Worm (Caenorhabditis elegans) whole organism, L1 larva: ENCODE results near the gene F55C9.15.
"Not testable (repeated sequence)": the region's sequence is repeated elsewhere in the genome, so short reads cannot be mapped to it uniquely, and the experiment has no call there.

Experiments
- C16A3.4 ChIP-seq: fragments of 150-350 bp; optimal IDR thresholded peaks from 2 replicates; lab custom pipeline; 2014; ENCODE audit warnings: missing biosample characterization, missing genetic modification characterization
- F16B12.6 ChIP-seq: fragments of 150-350 bp; optimal IDR thresholded peaks from 2 replicates; lab custom pipeline; 2014; ENCODE audit warnings: missing biosample characterization, missing genetic modification characterization
- Y116A8C.19 ChIP-seq: sonication (generic microtip); optimal IDR thresholded peaks from 2 replicates; lab custom pipeline; 2016; ENCODE audit warnings: missing compliant biosample characterization, missing genetic modification characterization, borderline replicate concordance
- aha-1 ChIP-seq: fragments of 150-350 bp; optimal IDR thresholded peaks from 2 replicates; lab custom pipeline; 2014; ENCODE audit warnings: missing biosample characterization, missing genetic modification characterization
- aly-2 ChIP-seq: fragments of 150-350 bp; optimal IDR thresholded peaks from 2 replicates; lab custom pipeline; 2014; ENCODE audit warnings: missing biosample characterization, missing genetic modification characterization
- blmp-1 ChIP-seq: fragments of 150-350 bp; optimal IDR thresholded peaks from 2 replicates; lab custom pipeline; 2014; ENCODE audit warnings: missing biosample characterization, missing genetic modification characterization
- ceh-8 ChIP-seq: fragments of 200-800 bp; sonication (Bioruptor generic); optimal IDR thresholded peaks from 2 replicates; lab custom pipeline; 2018; ENCODE audit warnings: mild to moderate bottlenecking, missing genetic modification characterization, moderate library complexity, missing compliant biosample characterization
- ceh-90 ChIP-seq: sonication (generic microtip); optimal IDR thresholded peaks from 2 replicates; lab custom pipeline; 2016; ENCODE audit warnings: missing genetic modification characterization, missing compliant biosample characterization
- dpl-1 ChIP-seq, 3 experiments: fragments of 150-350 bp in 2 of 3; sonication (generic microtip) in 1 of 3; optimal IDR thresholded peaks; 2 replicates each; lab custom pipeline; 2014 to 2017; ENCODE audit warnings: missing biosample characterization in 3 of 3, missing genetic modification characterization in 3 of 3, missing genetic modification reagents in 3 of 3
- egl-27 ChIP-seq, 2 experiments: fragments of 150-350 bp in 1 of 2; sonication (generic microtip); optimal IDR thresholded peaks; 3 replicates each; lab custom pipeline; 2017 to 2018; ENCODE audit warnings: missing biosample characterization in 2 of 2, missing genetic modification characterization in 2 of 2, missing genetic modification reagents in 2 of 2
- elt-2 ChIP-seq: sonication (generic microtip); optimal IDR thresholded peaks from 2 replicates; lab custom pipeline; 2016; ENCODE audit warnings: missing genetic modification characterization, mild to moderate bottlenecking, inconsistent platforms, missing compliant biosample characterization, missing genetic modification reagents
- fkh-10 ChIP-seq: sonication (generic microtip); optimal IDR thresholded peaks from 2 replicates; lab custom pipeline; 2017; ENCODE audit warnings: missing biosample characterization, missing genetic modification reagents, missing genetic modification characterization
- fkh-4 ChIP-seq: sonication (generic microtip); optimal IDR thresholded peaks from 2 replicates; lab custom pipeline; 2016; ENCODE audit warnings: missing compliant biosample characterization, missing genetic modification characterization, borderline replicate concordance
- fkh-8 ChIP-seq: sonication (generic microtip); optimal IDR thresholded peaks from 2 replicates; lab custom pipeline; 2016; ENCODE audit warnings: mild to moderate bottlenecking, missing genetic modification characterization, missing compliant biosample characterization
- hlh-17 ChIP-seq: fragments of 200-800 bp; sonication (Bioruptor generic); optimal IDR thresholded peaks from 2 replicates; lab custom pipeline; 2018; ENCODE audit warnings: missing genetic modification characterization, mild to moderate bottlenecking, missing compliant biosample characterization, moderate library complexity, borderline replicate concordance
- hpl-2 ChIP-seq: fragments of 150-350 bp; optimal IDR thresholded peaks from 2 replicates; lab custom pipeline; 2014; ENCODE audit warnings: missing biosample characterization, missing genetic modification reagents, missing genetic modification characterization
- irx-1 ChIP-seq: sonication (generic microtip); optimal IDR thresholded peaks from 2 replicates; lab custom pipeline; 2016; ENCODE audit warnings: missing genetic modification characterization, missing compliant biosample characterization
- lin-13 ChIP-seq: fragments of 150-350 bp; optimal IDR thresholded peaks from 2 replicates; lab custom pipeline; 2014; ENCODE audit warnings: missing biosample characterization, missing genetic modification reagents, missing genetic modification characterization
- lin-14 ChIP-seq: fragments of 200-800 bp; sonication (Bioruptor generic); optimal IDR thresholded peaks from 2 replicates; lab custom pipeline; 2018; ENCODE audit warnings: mild to moderate bottlenecking, missing genetic modification characterization, moderate library complexity, missing compliant biosample characterization
- lin-15B ChIP-seq: fragments of 150-350 bp; sonication (generic microtip); optimal IDR thresholded peaks from 3 replicates; lab custom pipeline; 2014; ENCODE audit warnings: missing biosample characterization, missing genetic modification characterization
- lin-35 ChIP-seq, 2 experiments: fragments of 150-350 bp; optimal IDR thresholded peaks; 2 replicates each; lab custom pipeline; 2014; ENCODE audit warnings: missing biosample characterization in 2 of 2, missing genetic modification characterization in 2 of 2, missing genetic modification reagents in 2 of 2
- lir-3 ChIP-seq: sonication (generic microtip); optimal IDR thresholded peaks from 2 replicates; lab custom pipeline; 2016; ENCODE audit warnings: mild to moderate bottlenecking, missing genetic modification characterization, moderate library complexity, missing compliant biosample characterization; ENCODE audit not compliant: poor library complexity
- mab-9 ChIP-seq: fragments of 200-800 bp; sonication (Bioruptor generic); IDR thresholded peaks from 2 replicates; pipeline ENCODE4 v1.3.6; 2022; ENCODE audit warnings: missing genetic modification reagents, missing genetic modification characterization, missing compliant biosample characterization
- mdl-1 ChIP-seq, 2 experiments: fragments of 150-350 bp; optimal IDR thresholded peaks; 2 replicates each; lab custom pipeline; 2014 to 2017; ENCODE audit warnings: missing biosample characterization in 2 of 2, missing genetic modification characterization in 2 of 2, inconsistent platforms in 1 of 2
- nhr-28 ChIP-seq: fragments of 150-350 bp; optimal IDR thresholded peaks from 2 replicates; lab custom pipeline; 2014; ENCODE audit warnings: missing biosample characterization, missing genetic modification characterization
- nhr-77 ChIP-seq: fragments of 150-350 bp; optimal IDR thresholded peaks from 2 replicates; lab custom pipeline; 2014; ENCODE audit warnings: missing biosample characterization, missing genetic modification characterization
- nhr-84 ChIP-seq: sonication (generic microtip); optimal IDR thresholded peaks from 2 replicates; lab custom pipeline; 2017; ENCODE audit warnings: missing biosample characterization, missing genetic modification characterization
- nhr-85 ChIP-seq: sonication (generic microtip); peaks from one replicate; lab custom pipeline; 2016; ENCODE audit warnings: missing genetic modification characterization, inconsistent platforms, missing compliant biosample characterization
- nhr-90 ChIP-seq: sonication (generic microtip); optimal IDR thresholded peaks from 2 replicates; lab custom pipeline; 2016; ENCODE audit warnings: mild to moderate bottlenecking, missing genetic modification characterization, missing compliant biosample characterization; ENCODE audit not compliant: poor library complexity
- pag-3 ChIP-seq: sonication (generic microtip); optimal IDR thresholded peaks from 2 replicates; lab custom pipeline; 2017; ENCODE audit warnings: missing genetic modification characterization, mild to moderate bottlenecking, missing compliant biosample characterization, antibody characterized with exemption, borderline replicate concordance; ENCODE audit not compliant: insufficient read depth
- rnt-1 ChIP-seq: sonication (generic microtip); optimal IDR thresholded peaks from 2 replicates; lab custom pipeline; 2016; ENCODE audit warnings: mild to moderate bottlenecking, missing genetic modification characterization, moderate library complexity, missing compliant biosample characterization
- snpc-4 ChIP-seq: fragments of 150-350 bp; optimal IDR thresholded peaks from 2 replicates; lab custom pipeline; 2014; ENCODE audit warnings: missing biosample characterization, missing genetic modification characterization
- sox-4 ChIP-seq: sonication (generic microtip); optimal IDR thresholded peaks from 2 replicates; lab custom pipeline; 2016; ENCODE audit warnings: missing genetic modification characterization, missing compliant biosample characterization
- sptf-1 ChIP-seq: fragments of 150-350 bp; optimal IDR thresholded peaks from 2 replicates; lab custom pipeline; 2014; ENCODE audit warnings: missing biosample characterization, missing genetic modification characterization
- sup-37 ChIP-seq: fragments of 200-800 bp; sonication (Bioruptor generic); optimal IDR thresholded peaks from 2 replicates; lab custom pipeline; 2018; ENCODE audit warnings: mild to moderate bottlenecking, missing genetic modification characterization, missing compliant biosample characterization
- swsn-7 ChIP-seq: sonication (generic microtip); optimal IDR thresholded peaks from 2 replicates; lab custom pipeline; 2016; ENCODE audit warnings: missing genetic modification characterization, missing compliant biosample characterization
- tbx-2 ChIP-seq: sonication (generic microtip); optimal IDR thresholded peaks from 2 replicates; lab custom pipeline; 2016; ENCODE audit warnings: missing genetic modification characterization, missing compliant biosample characterization
- unc-130 ChIP-seq: fragments of 150-350 bp; optimal IDR thresholded peaks from 2 replicates; lab custom pipeline; 2017; ENCODE audit warnings: missing biosample characterization, missing genetic modification characterization, inconsistent platforms
- unc-30 ChIP-seq: sonication (generic microtip); optimal IDR thresholded peaks from 2 replicates; lab custom pipeline; 2017; ENCODE audit warnings: missing biosample characterization, missing genetic modification characterization
- unc-62 ChIP-seq: fragments of 150-350 bp; optimal IDR thresholded peaks from 2 replicates; lab custom pipeline; 2014; ENCODE audit warnings: missing biosample characterization, missing genetic modification reagents, missing genetic modification characterization
- vab-15 ChIP-seq: sonication (generic microtip); optimal IDR thresholded peaks from 2 replicates; lab custom pipeline; 2017; ENCODE audit warnings: missing genotype, mild to moderate bottlenecking, missing genetic modification characterization, missing compliant biosample characterization
- xbp-1 ChIP-seq: sonication (generic microtip); optimal IDR thresholded peaks from 2 replicates; lab custom pipeline; 2016; ENCODE audit warnings: missing genetic modification characterization, missing compliant biosample characterization
- zip-4 ChIP-seq: fragments of 200-800 bp; sonication (Bioruptor generic); optimal IDR thresholded peaks from 2 replicates; lab custom pipeline; 2018; ENCODE audit warnings: mild to moderate bottlenecking, missing genetic modification characterization, moderate library complexity, missing compliant biosample characterization
- ztf-11 ChIP-seq, 2 experiments: sonication (generic microtip); optimal IDR thresholded peaks; 2 replicates each; lab custom pipeline; 2016 to 2017; ENCODE audit warnings: missing genetic modification characterization in 2 of 2, missing biosample characterization in 1 of 2, missing compliant biosample characterization in 1 of 2

F55C9.15 gene

DNA sequence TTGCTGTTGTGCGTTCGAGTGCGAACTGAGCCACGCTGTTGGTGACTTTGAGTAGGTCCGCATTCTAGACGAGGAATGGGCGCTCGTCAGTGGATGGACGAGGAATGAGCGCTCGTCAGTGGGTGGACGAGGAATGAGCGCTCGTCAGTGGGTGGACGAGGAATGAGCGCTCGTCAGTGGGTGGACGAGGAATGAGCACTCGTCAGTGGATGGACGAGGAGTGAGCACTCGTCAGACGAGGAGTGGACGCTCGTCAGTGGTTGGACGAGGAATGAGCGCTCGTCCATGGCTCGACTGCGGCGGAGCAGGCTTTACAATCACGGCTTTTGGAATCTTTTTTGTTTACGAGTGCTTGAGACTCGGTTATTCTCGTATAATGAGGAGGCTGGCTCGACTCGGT lies 28.3 kb downstream of the F55C9.15 start:
- TF ChIP-seq blmp-1 (no peak), F16B12.6 (tag; lab: Kevin White, UChicago) (no peak), lin-35 (GFP tag; optimal IDR thresholded peaks at IDR 0.05; lab: Kevin White, UChicago) (no peak), pag-3 (tag; lab: Kevin White, UChicago) (no peak), lin-14 (GFP tag; lab: Kevin White, UChicago) (no peak), vab-15 (tag; lab: Kevin White, UChicago) (no peak), nhr-28 (tag; lab: Kevin White, UChicago) (no peak), mdl-1 (tag; optimal IDR thresholded peaks at IDR 0.05; lab: Kevin White, UChicago) (no peak), irx-1 (no peak), nhr-77 (no peak), sptf-1 (tag; lab: Kevin White, UChicago) (no peak), elt-2 (tag; lab: Kevin White, UChicago) (no peak), mab-9 (no peak), snpc-4 (tag; lab: Kevin White, UChicago) (no peak), tbx-2 (no peak), sup-37 (GFP tag; lab: Kevin White, UChicago) (no peak), nhr-84 (tag; lab: Kevin White, UChicago) (no peak), rnt-1 (tag; lab: Kevin White, UChicago) (no peak), zip-4 (GFP tag; lab: Kevin White, UChicago) (no peak), sox-4 (tag; lab: Kevin White, UChicago) (no peak)

ce11 chrV:19276354-19276753 lies 30.5 kb downstream of the F55C9.15 start:
- TF ChIP-seq elt-2 (tag; lab: Kevin White, UChicago) (no peak), hpl-2 (GFP tag; lab: Kevin White, UChicago) (no peak), fkh-4 (no peak), nhr-85 (tag; lab: Kevin White, UChicago) (no peak), snpc-4 (tag; lab: Kevin White, UChicago) (no peak), ceh-8 (GFP tag; lab: Kevin White, UChicago) (no peak), hlh-17 (GFP tag; lab: Kevin White, UChicago) (no peak), ceh-90 (no peak), fkh-8 (tag; lab: Kevin White, UChicago) (no peak), lir-3 (tag; lab: Kevin White, UChicago) (no peak), xbp-1 (tag; lab: Kevin White, UChicago) (no peak), sup-37 (GFP tag; lab: Kevin White, UChicago) (no peak)

DNA sequence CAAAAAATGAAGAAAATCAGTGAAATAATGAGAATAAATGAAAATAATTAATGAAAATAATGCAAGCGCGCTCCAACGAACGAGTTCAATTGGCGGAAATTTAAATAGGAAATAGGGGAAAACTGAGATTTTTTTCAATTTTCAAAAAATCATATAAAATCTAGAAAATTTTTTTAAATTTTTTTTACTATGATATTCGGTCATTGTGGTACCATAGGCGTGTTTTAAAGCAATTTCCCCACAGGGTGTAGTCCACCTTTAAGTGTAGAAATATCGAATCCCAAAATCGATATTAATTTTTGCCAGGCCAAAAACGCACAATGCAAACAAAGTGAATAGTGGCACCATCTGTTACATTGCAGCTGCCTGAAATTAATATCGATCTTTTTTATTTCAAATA lies 42.7 kb downstream of the F55C9.15 start, which contains the start of gene F21D9.1:
Gene F21D9.1 (plus strand): TSS at position 301 of the 400 bp plus-strand sequence.
- TF ChIP-seq hpl-2 (GFP tag; lab: Kevin White, UChicago); unc-62 (GFP tag; lab: Kevin White, UChicago); unc-130: not testable (repeated sequence)

ce11 chrV:19262349-19262748 lies 44.5 kb downstream of the F55C9.15 start, which contains the start of gene F21D9.2:
Gene F21D9.2, minus strand, starts transcription at chrV:19262449.
- TF ChIP-seq fkh-10 (GFP tag; lab: Kevin White, UChicago), result no peak
- TF ChIP-seq sup-37 (GFP tag; lab: Kevin White, UChicago), result no peak
- TF ChIP-seq fkh-4, result no peak
- TF ChIP-seq ztf-11 (tag; optimal IDR thresholded peaks at IDR 0.05; lab: Kevin White, UChicago), result no peak
- no peak for TF ChIP-seq Y116A8C.19 (tag; lab: Kevin White, UChicago)
- no peak for TF ChIP-seq sox-4 (tag; lab: Kevin White, UChicago)
- TF ChIP-seq dpl-1 (GFP tag; optimal IDR thresholded peaks at IDR 0.05; lab: Kevin White, UChicago), result no peak
- TF ChIP-seq swsn-7, result no peak
- TF ChIP-seq aly-2, result no peak
- no peak for TF ChIP-seq lin-15B
- TF ChIP-seq unc-62 (GFP tag; lab: Kevin White, UChicago), result no peak
- no peak for TF ChIP-seq aha-1 (tag; lab: Kevin White, UChicago)
- TF ChIP-seq nhr-90 (tag; lab: Kevin White, UChicago), result no peak
- TF ChIP-seq egl-27 (tag; optimal IDR thresholded peaks at IDR 0.05; lab: Kevin White, UChicago), result no peak
- TF ChIP-seq C16A3.4 (tag; lab: Kevin White, UChicago), result no peak
- no peak for TF ChIP-seq lin-13 (GFP tag; lab: Kevin White, UChicago)
- TF ChIP-seq lin-14 (GFP tag; lab: Kevin White, UChicago), result no peak
- TF ChIP-seq unc-30 (tag; lab: Kevin White, UChicago), result no peak
- TF ChIP-seq mab-9, result no peak
- no peak for TF ChIP-seq fkh-8 (tag; lab: Kevin White, UChicago)
